Worm (Caenorhabditis elegans): Measurements from ENCODE around the gene F54B11.11.

ce11 chrX:13605854-13606253, 27.3 kb downstream of the F54B11.11 start:
- no peak for TF ChIP-seq nhr-237 (tag; optimal IDR thresholded peaks at IDR 0.05)
- no peak for TF ChIP-seq ces-1 (GFP tag; optimal IDR thresholded peaks at IDR 0.05)
- TF ChIP-seq elt-2 (tag; optimal IDR thresholded peaks at IDR 0.05): no peak
- TF ChIP-seq ztf-4 (tag; optimal IDR thresholded peaks at IDR 0.05): no peak
- no peak for TF ChIP-seq lin-35 (GFP tag; optimal IDR thresholded peaks at IDR 0.05)
- no peak for TF ChIP-seq nhr-77 (tag; optimal IDR thresholded peaks at IDR 0.05)
- TF ChIP-seq blmp-1 (tag; optimal IDR thresholded peaks at IDR 0.05): no peak
- TF ChIP-seq skn-1 (tag; optimal IDR thresholded peaks at IDR 0.05): no peak
- no peak for TF ChIP-seq elt-3 (tag; optimal IDR thresholded peaks at IDR 0.05)
